Worm (Caenorhabditis elegans): Measurements from ENCODE around the gene K10C8.4.

DNA sequence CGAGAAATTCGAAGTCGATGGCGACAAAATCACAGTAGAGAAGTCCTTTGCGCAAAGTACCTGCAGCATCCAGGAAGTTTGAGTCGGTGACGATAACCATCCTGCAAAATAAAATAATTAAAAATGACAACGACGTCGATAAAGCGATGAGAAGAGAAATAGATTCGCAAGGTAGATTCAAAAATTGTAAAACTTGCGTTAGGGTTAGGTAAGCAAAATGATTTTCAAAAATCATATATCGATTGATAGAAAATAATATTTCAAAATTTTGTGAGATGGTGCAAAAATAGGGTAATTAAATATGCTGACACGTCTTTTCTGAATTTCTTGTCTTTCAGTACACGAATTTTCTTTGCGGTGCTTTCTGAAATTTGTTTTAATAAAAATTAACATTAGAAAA lies 913 bp upstream of the K10C8.4 start, which contains the start of gene parn-1:
- TF ChIP-seq flt-1 (GFP tag; IDR thresholded peaks at IDR 0.05) (no peak), ztf-29 (GFP tag; IDR thresholded peaks at IDR 0.05) (no peak)

All from whole organism, midembryonic.